Worm (Caenorhabditis elegans) whole organism, dauer: Measurements from ENCODE around the gene F26C11.1.
"Not testable (repeated sequence)": the region's sequence is repeated elsewhere in the genome, so short reads cannot be mapped to it uniquely, and the experiment has no call there.

Source experiments
- unc-62 ChIP-seq: sonication (generic microtip); optimal IDR thresholded peaks from 2 replicates; lab custom pipeline; 2017; ENCODE audit warnings: missing biosample characterization, missing genetic modification reagents, missing genetic modification characterization

The F26C11.1 gene

ce11 chrII:9894435-9894834 lies at the start of gene F26C11.1:
TSS of gene F26C11.1 (plus strand) at chrII:9894735.
- no peak for TF ChIP-seq unc-62 (GFP tag; lab: Kevin White, UChicago)

- TF ChIP-seq unc-62 (GFP tag; lab: Kevin White, UChicago), result no peak
These were observed 49.3 kb upstream of the F26C11.1 start, which contains the start of gene chil-9 for ce11 chrII:9845239-9845638. TSS of gene chil-9 (minus strand) at chrII:9845339.

- no peak for TF ChIP-seq unc-62 (GFP tag; lab: Kevin White, UChicago)
These were observed 45.0 kb upstream of the F26C11.1 start, which contains the start of gene old-2 for ce11 chrII:9849497-9849896. TSS of gene old-2 (minus strand) at chrII:9849597.

- no peak for TF ChIP-seq unc-62 (GFP tag; lab: Kevin White, UChicago)
These were observed 43.6 kb upstream of the F26C11.1 start, which contains the start of gene ZK938.10 for ce11 chrII:9850945-9851344. TSS of gene ZK938.10 (minus strand) at chrII:9851045.

ce11 chrII:9855620-9856019 lies 38.9 kb upstream of the F26C11.1 start, which contains the start of gene chil-4:
TSS of gene chil-4 (minus strand) at chrII:9855720.
- TF ChIP-seq unc-62 (GFP tag; lab: Kevin White, UChicago), result no peak

ce11 chrII:9857791-9858190 lies 36.7 kb upstream of the F26C11.1 start, which contains the start of gene chil-6:
TSS of gene chil-6 (minus strand) at chrII:9857891.
- TF ChIP-seq unc-62 (GFP tag; lab: Kevin White, UChicago), result no peak

ce11 chrII:9859575-9859974 lies 35.0 kb upstream of the F26C11.1 start, which contains the start of gene chil-5:
TSS of gene chil-5 (minus strand) at chrII:9859675.
- TF ChIP-seq unc-62 (GFP tag; lab: Kevin White, UChicago), result no peak

ce11 chrII:9861394-9861793 lies 33.1 kb upstream of the F26C11.1 start, which contains the start of gene chil-3:
TSS of gene chil-3 (minus strand) at chrII:9861494.
- no peak for TF ChIP-seq unc-62 (GFP tag; lab: Kevin White, UChicago)

ce11 chrII:9862147-9862546 lies 32.4 kb upstream of the F26C11.1 start, which contains the start of gene C08H9.18:
TSS of gene C08H9.18 (minus strand) at chrII:9862247.
- TF ChIP-seq unc-62 (GFP tag; lab: Kevin White, UChicago), result no peak

ce11 chrII:9866378-9866777 lies 28.2 kb upstream of the F26C11.1 start, which contains the start of gene chil-1:
TSS of gene chil-1 (minus strand) at chrII:9866478.
- TF ChIP-seq unc-62 (GFP tag; lab: Kevin White, UChicago), result not testable (repeated sequence)

ce11 chrII:9868207-9868606 lies 26.3 kb upstream of the F26C11.1 start:
- no peak for TF ChIP-seq unc-62 (GFP tag; lab: Kevin White, UChicago)

ce11 chrII:9868698-9869097 lies 25.8 kb upstream of the F26C11.1 start, which contains the start of gene old-1:
TSS of gene old-1 (minus strand) at chrII:9868747.
- no peak for TF ChIP-seq unc-62 (GFP tag; lab: Kevin White, UChicago)

- TF ChIP-seq unc-62 (GFP tag; lab: Kevin White, UChicago), result no peak
These were observed 23.5 kb upstream of the F26C11.1 start, which contains the start of gene chil-7 for ce11 chrII:9871061-9871460. TSS of gene chil-7 (minus strand) at chrII:9871172.

ce11 chrII:9872961-9873360 lies 21.6 kb upstream of the F26C11.1 start, which contains the start of gene chil-8:
TSS of gene chil-8 (minus strand) at chrII:9873061.
- no peak for TF ChIP-seq unc-62 (GFP tag; lab: Kevin White, UChicago)

- no peak for TF ChIP-seq unc-62 (GFP tag; lab: Kevin White, UChicago)
These were observed 19.9 kb upstream of the F26C11.1 start, which contains the start of the genes chil-2 and ctsa-3.2 for ce11 chrII:9874508-9875229. TSS of gene chil-2 (minus strand) at chrII:9874608. TSS of gene ctsa-3.2 (plus strand) at chrII:9875179.

- TF ChIP-seq unc-62 (GFP tag; lab: Kevin White, UChicago), result no peak
These were observed 14.7 kb upstream of the F26C11.1 start for ce11 chrII:9879815-9880214.
